Worm (Caenorhabditis elegans): ENCODE data around the gene pals-17.

- TF ChIP-seq T22C8.4 (GFP tag; IDR thresholded peaks at IDR 0.05) = no peak
- TF ChIP-seq ref-1 (GFP tag; conservative IDR thresholded peaks at IDR 0.05) = no peak
- TF ChIP-seq med-1 (GFP tag; optimal IDR thresholded peaks at IDR 0.05; ENCODE audit: insufficient read depth) = no peak
- no peak for TF ChIP-seq flt-1 (GFP tag; IDR thresholded peaks at IDR 0.05)
- no peak for TF ChIP-seq ztf-29 (GFP tag; IDR thresholded peaks at IDR 0.05)
- TF ChIP-seq cog-1 (tag; optimal IDR thresholded peaks at IDR 0.05) = no peak
These were observed 38.3 kb upstream of the pals-17 start for ce11 chrIII:1429920-1430437.
